Worm (Caenorhabditis elegans) whole organism, early embryonic: ENCODE results near the gene C34B4.4.

Experiments used
- F13C5.2 ChIP-seq: sonication (generic microtip); optimal IDR thresholded peaks from 2 replicates; lab custom pipeline; 2017; ENCODE audit warnings: mild to moderate bottlenecking, missing genetic modification characterization, inconsistent platforms, missing compliant biosample characterization
- aly-1 ChIP-seq: sonication (generic microtip); optimal IDR thresholded peaks from 2 replicates; lab custom pipeline; 2016; ENCODE audit warnings: missing genetic modification characterization, missing compliant biosample characterization
- ama-1 ChIP-seq: fragments of 150-350 bp; optimal IDR thresholded peaks from 2 replicates; lab custom pipeline; 2014
- ceh-13 ChIP-seq: fragments of 200-800 bp; sonication (Bioruptor generic); optimal IDR thresholded peaks from 2 replicates; lab custom pipeline; 2018; ENCODE audit warnings: mild to moderate bottlenecking, missing genetic modification characterization, missing compliant biosample characterization
- ceh-36 ChIP-seq: sonication (generic microtip); optimal IDR thresholded peaks from 2 replicates; lab custom pipeline; 2016; ENCODE audit warnings: missing genetic modification characterization, inconsistent platforms, missing compliant biosample characterization
- ets-7 ChIP-seq: sonication (generic microtip); optimal IDR thresholded peaks from 2 replicates; lab custom pipeline; 2016; ENCODE audit warnings: missing genotype, missing genetic modification characterization, missing compliant biosample characterization
- flt-1 ChIP-seq: fragments of 200-800 bp; sonication (Bioruptor generic); IDR thresholded peaks from 2 replicates; pipeline ENCODE4 v1.3.6; 2022; ENCODE audit warnings: missing genetic modification characterization, missing compliant biosample characterization
- hmbx-1 ChIP-seq: sonication (generic microtip); optimal IDR thresholded peaks from 2 replicates; lab custom pipeline; 2016; ENCODE audit warnings: mild to moderate bottlenecking, missing genetic modification characterization, missing compliant biosample characterization
- hmg-4 ChIP-seq: fragments of 200-800 bp; sonication (Bioruptor generic); optimal IDR thresholded peaks from 2 replicates; lab custom pipeline; 2018; ENCODE audit warnings: mild to moderate bottlenecking, missing genetic modification characterization, missing compliant biosample characterization
- hnd-1 ChIP-seq: sonication (generic microtip); optimal IDR thresholded peaks from 2 replicates; lab custom pipeline; 2016; ENCODE audit warnings: missing genetic modification characterization, missing compliant biosample characterization
- pes-1 ChIP-seq: fragments of 200-800 bp; sonication (Bioruptor generic); IDR thresholded peaks from 2 replicates; pipeline ENCODE4 v1.3.6; 2022; ENCODE audit warnings: missing genetic modification reagents, missing genetic modification characterization, missing compliant biosample characterization
- scrt-1 ChIP-seq: fragments of 200-800 bp; sonication (Bioruptor generic); IDR thresholded peaks from 2 replicates; pipeline ENCODE4 v1.3.6; 2022; ENCODE audit warnings: missing genetic modification characterization, missing compliant biosample characterization
- sea-1 ChIP-seq: fragments of 200-800 bp; sonication (Bioruptor generic); conservative IDR thresholded peaks from 2 replicates; pipeline ENCODE4 v1.3.6; 2022; ENCODE audit warnings: missing genetic modification characterization, missing compliant biosample characterization
- tbx-11 ChIP-seq: fragments of 200-800 bp; sonication (Bioruptor generic); IDR thresholded peaks from 2 replicates; pipeline ENCODE4 v1.3.6; 2022; ENCODE audit warnings: missing genetic modification characterization, missing compliant biosample characterization
- tbx-37 ChIP-seq: fragments of 200-800 bp; sonication (Bioruptor generic); conservative IDR thresholded peaks from 2 replicates; pipeline ENCODE4 v1.3.6; 2022; ENCODE audit warnings: missing genetic modification reagents, missing genetic modification characterization, missing compliant biosample characterization
- tra-4 ChIP-seq: sonication (generic microtip); optimal IDR thresholded peaks from 2 replicates; lab custom pipeline; 2017; ENCODE audit warnings: missing genetic modification characterization, missing compliant biosample characterization

The C34B4.4 gene

DNA sequence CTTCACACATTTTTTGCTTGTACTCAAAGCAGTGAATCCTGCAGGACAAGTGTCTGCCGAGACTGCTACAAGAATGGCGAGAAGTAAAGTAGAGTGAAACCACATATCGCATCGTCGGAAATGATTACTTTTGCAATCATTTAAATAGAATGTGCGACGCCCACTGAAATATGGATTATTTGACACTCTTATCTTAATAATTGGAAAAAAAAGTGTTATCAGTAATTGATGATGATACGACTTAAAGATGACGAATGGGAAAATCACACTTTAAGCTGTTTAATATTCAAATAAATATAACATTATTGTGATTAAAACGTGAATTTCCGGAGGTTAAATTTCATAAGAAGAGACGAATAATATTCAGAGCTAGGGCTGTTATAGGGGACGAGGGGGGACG is 47.8 kb downstream of the C34B4.4 start, which contains the start of gene clec-41:
TSS of gene clec-41 (minus strand) at position 147 of the 400 bp plus-strand sequence.
- no peak for TF ChIP-seq pes-1 (GFP tag; lab: Robert Waterston, UW)
- TF ChIP-seq tbx-11 (GFP tag; lab: Robert Waterston, UW): no peak
- TF ChIP-seq scrt-1 (GFP tag; lab: Robert Waterston, UW): no peak
- no peak for TF ChIP-seq hnd-1 (tag; lab: Kevin White, UChicago)
- no peak for TF ChIP-seq sea-1 (GFP tag; lab: Robert Waterston, UW)
- no peak for TF ChIP-seq ama-1 (lab: Kevin White, UChicago)
- no peak for TF ChIP-seq ets-7 (tag; lab: Kevin White, UChicago)
- no peak for TF ChIP-seq tra-4 (tag; lab: Kevin White, UChicago)
- TF ChIP-seq tbx-37 (GFP tag; lab: Robert Waterston, UW): no peak
- TF ChIP-seq ceh-36 (tag; lab: Kevin White, UChicago): no peak
- no peak for TF ChIP-seq flt-1 (GFP tag; lab: Robert Waterston, UW)
- TF ChIP-seq F13C5.2: no peak
- TF ChIP-seq aly-1 (tag; lab: Kevin White, UChicago): no peak
- TF ChIP-seq ceh-13 (GFP tag; lab: Kevin White, UChicago): no peak
- TF ChIP-seq hmg-4 (GFP tag; lab: Kevin White, UChicago): no peak
- TF ChIP-seq hmbx-1: no peak

DNA sequence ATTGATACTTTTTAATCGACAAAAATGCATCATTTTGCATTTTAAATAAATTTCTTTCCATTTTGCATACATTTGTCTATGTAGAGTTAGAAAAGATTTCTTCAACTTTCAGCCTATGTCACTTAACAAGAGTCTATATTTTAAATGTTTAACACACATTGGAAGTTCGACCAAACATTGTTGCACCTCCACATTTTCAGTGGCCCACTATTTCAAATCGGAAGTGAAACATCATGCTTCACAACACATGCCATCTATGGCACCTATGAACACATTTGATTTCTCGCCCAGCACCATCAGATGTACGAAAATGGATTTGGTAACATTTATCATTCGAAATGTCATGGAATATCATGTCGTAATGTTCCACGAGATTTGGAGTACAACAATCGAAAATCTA is 48.5 kb downstream of the C34B4.4 start, which contains the start of gene dhc-3:
TSS of gene dhc-3 (plus strand) at position 301 of the 400 bp plus-strand sequence.
- TF ChIP-seq hnd-1 (tag; lab: Kevin White, UChicago) (no peak), hmg-4 (GFP tag; lab: Kevin White, UChicago) (no peak), ceh-13 (GFP tag; lab: Kevin White, UChicago) (no peak), ceh-36 (tag; lab: Kevin White, UChicago) (no peak), tbx-11 (GFP tag; lab: Robert Waterston, UW) (no peak), aly-1 (tag; lab: Kevin White, UChicago) (no peak)
